Worm (Caenorhabditis elegans) whole organism, L3 larva: ENCODE data around the gene lron-10.

Experiments
- ZK546.5 ChIP-seq: sonication (generic microtip); optimal IDR thresholded peaks from 2 replicates; lab custom pipeline; 2017; ENCODE audit warnings: missing biosample characterization, missing genetic modification characterization
- ama-1 ChIP-seq: fragments of 150-350 bp; optimal IDR thresholded peaks from 2 replicates; lab custom pipeline; 2018
- ceh-28 ChIP-seq: fragments of 150-350 bp; optimal IDR thresholded peaks from 2 replicates; lab custom pipeline; 2014; ENCODE audit warnings: missing biosample characterization, missing genetic modification reagents, missing genetic modification characterization
- ceh-82 ChIP-seq: fragments of 150-350 bp; optimal IDR thresholded peaks from 2 replicates; lab custom pipeline; 2014; ENCODE audit warnings: missing biosample characterization, missing genetic modification characterization
- daf-12 ChIP-seq: fragments of 150-350 bp; optimal IDR thresholded peaks from 2 replicates; lab custom pipeline; 2014; ENCODE audit warnings: missing biosample characterization, missing genetic modification reagents, missing genetic modification characterization
- egl-5 ChIP-seq: fragments of 150-350 bp; optimal IDR thresholded peaks from 2 replicates; lab custom pipeline; 2017; ENCODE audit warnings: missing biosample characterization, missing genetic modification reagents, missing genetic modification characterization, inconsistent platforms
- elt-1 ChIP-seq: fragments of 150-350 bp; optimal IDR thresholded peaks from 2 replicates; lab custom pipeline; 2014; ENCODE audit warnings: missing biosample characterization, missing genetic modification characterization
- elt-2 ChIP-seq: sonication (generic microtip); optimal IDR thresholded peaks from 2 replicates; lab custom pipeline; 2016; ENCODE audit warnings: missing genetic modification reagents, mild to moderate bottlenecking, missing genetic modification characterization, missing compliant biosample characterization
- elt-3 ChIP-seq, 3 experiments: fragments of 150-350 bp in 1 of 3; sonication (generic microtip) in 2 of 3; optimal IDR thresholded peaks; 2 replicates in 2 of 3; 4 replicates in 1 of 3; lab custom pipeline; 2014 to 2017; ENCODE audit warnings: missing biosample characterization in 3 of 3, missing genetic modification characterization in 3 of 3
- eor-1 ChIP-seq, 2 experiments: fragments of 150-350 bp; optimal IDR thresholded peaks; 2 replicates each; lab custom pipeline; 2014 to 2018; ENCODE audit warnings: missing biosample characterization in 2 of 2, missing genetic modification characterization in 2 of 2
- fkh-2 ChIP-seq: fragments of 150-350 bp; optimal IDR thresholded peaks from 2 replicates; lab custom pipeline; 2014; ENCODE audit warnings: missing biosample characterization, missing genetic modification reagents, missing genetic modification characterization
- fos-1 ChIP-seq: fragments of 150-350 bp; optimal IDR thresholded peaks from 2 replicates; lab custom pipeline; 2014; ENCODE audit warnings: missing biosample characterization, missing genetic modification characterization
- hmg-11 ChIP-seq: sonication (generic microtip); optimal IDR thresholded peaks from 2 replicates; lab custom pipeline; 2016; ENCODE audit warnings: missing genetic modification characterization, missing compliant biosample characterization
- jun-1 ChIP-seq: fragments of 150-350 bp; optimal IDR thresholded peaks from 2 replicates; lab custom pipeline; 2014; ENCODE audit warnings: missing biosample characterization, missing genetic modification reagents, missing genetic modification characterization
- lin-15B ChIP-seq: fragments of 150-350 bp; optimal IDR thresholded peaks from 2 replicates; lab custom pipeline; 2014; ENCODE audit warnings: missing biosample characterization, missing genetic modification characterization
- lin-39 ChIP-seq: fragments of 150-350 bp; optimal IDR thresholded peaks from 2 replicates; lab custom pipeline; 2018; ENCODE audit warnings: missing biosample characterization, missing genetic modification reagents, missing genetic modification characterization
- lsy-12 ChIP-seq: sonication (generic microtip); optimal IDR thresholded peaks from 2 replicates; lab custom pipeline; 2016; ENCODE audit warnings: mild to moderate bottlenecking, missing genetic modification characterization, missing compliant biosample characterization
- mml-1 ChIP-seq: fragments of 150-350 bp; sonication (generic microtip); optimal IDR thresholded peaks from 3 replicates; lab custom pipeline; 2014; ENCODE audit warnings: missing biosample characterization, missing genetic modification characterization
- nfya-1 ChIP-seq: sonication (generic microtip); optimal IDR thresholded peaks from 2 replicates; lab custom pipeline; 2017; ENCODE audit warnings: missing genetic modification characterization, mild to moderate bottlenecking, missing compliant biosample characterization, antibody characterized with exemption, moderate library complexity; ENCODE audit not compliant: insufficient read depth
- nhr-11 ChIP-seq: fragments of 150-350 bp; optimal IDR thresholded peaks from 2 replicates; lab custom pipeline; 2014; ENCODE audit warnings: missing biosample characterization, missing genetic modification characterization
- nhr-12 ChIP-seq: fragments of 150-350 bp; optimal IDR thresholded peaks from 2 replicates; lab custom pipeline; 2014; ENCODE audit warnings: missing biosample characterization, missing genetic modification characterization
- nhr-23 ChIP-seq: fragments of 150-350 bp; optimal IDR thresholded peaks from 2 replicates; lab custom pipeline; 2014; ENCODE audit warnings: missing biosample characterization, missing genetic modification reagents, missing genetic modification characterization
- nhr-237 ChIP-seq: fragments of 150-350 bp; optimal IDR thresholded peaks from 2 replicates; lab custom pipeline; 2014; ENCODE audit warnings: missing biosample characterization, missing genetic modification characterization
- nhr-25 ChIP-seq: sonication (generic microtip); optimal IDR thresholded peaks from 2 replicates; lab custom pipeline; 2017; ENCODE audit warnings: missing biosample characterization, missing genetic modification characterization
- nhr-28 ChIP-seq: fragments of 150-350 bp; optimal IDR thresholded peaks from 2 replicates; lab custom pipeline; 2014; ENCODE audit warnings: missing biosample characterization, missing genetic modification characterization
- nhr-43 ChIP-seq: sonication (generic microtip); optimal IDR thresholded peaks from 2 replicates; lab custom pipeline; 2016; ENCODE audit warnings: mild to moderate bottlenecking, missing genetic modification characterization, missing compliant biosample characterization; ENCODE audit not compliant: poor library complexity, severe bottlenecking
- nhr-67 ChIP-seq: fragments of 150-350 bp; optimal IDR thresholded peaks from 2 replicates; lab custom pipeline; 2014; ENCODE audit warnings: missing biosample characterization, missing genetic modification characterization
- nhr-77 ChIP-seq: fragments of 150-350 bp; optimal IDR thresholded peaks from 2 replicates; lab custom pipeline; 2014; ENCODE audit warnings: missing biosample characterization, missing genetic modification characterization
- pha-4 ChIP-seq: fragments of 150-350 bp; optimal IDR thresholded peaks from 2 replicates; lab custom pipeline; 2014; ENCODE audit warnings: missing biosample characterization, missing genetic modification reagents, missing genetic modification characterization
- pqm-1 ChIP-seq: fragments of 150-350 bp; optimal IDR thresholded peaks from 2 replicates; lab custom pipeline; 2017; ENCODE audit warnings: missing biosample characterization, missing genetic modification characterization, inconsistent platforms
- sea-2 ChIP-seq: fragments of 150-350 bp; sonication (generic microtip); optimal IDR thresholded peaks from 4 replicates; lab custom pipeline; 2014; ENCODE audit warnings: missing biosample characterization, missing genetic modification reagents, missing genetic modification characterization
- skn-1 ChIP-seq: fragments of 150-350 bp; optimal IDR thresholded peaks from 2 replicates; lab custom pipeline; 2014; ENCODE audit warnings: missing biosample characterization, missing genetic modification characterization
- snpc-4 ChIP-seq: fragments of 150-350 bp; optimal IDR thresholded peaks from 2 replicates; lab custom pipeline; 2014; ENCODE audit warnings: missing biosample characterization, missing genetic modification characterization
- unc-62 ChIP-seq: fragments of 150-350 bp; sonication (generic microtip); optimal IDR thresholded peaks from 4 replicates; lab custom pipeline; 2014; ENCODE audit warnings: missing biosample characterization, missing genetic modification reagents, missing genetic modification characterization
- ztf-11 ChIP-seq: fragments of 150-350 bp; optimal IDR thresholded peaks from 2 replicates; lab custom pipeline; 2014; ENCODE audit warnings: missing biosample characterization, missing genetic modification characterization
- ztf-4 ChIP-seq: fragments of 150-350 bp; optimal IDR thresholded peaks from 2 replicates; lab custom pipeline; 2014; ENCODE audit warnings: missing biosample characterization, missing genetic modification characterization

Gene lron-10

ce11 chrIII:10599699-10600098 lies 21.5 kb downstream of the lron-10 start:
- TF ChIP-seq nhr-23 (tag; lab: Kevin White, UChicago) (peak; percentile 72), ama-1 (lab: Kevin White, UChicago) (peak; percentile 36), pha-4 (tag; lab: Kevin White, UChicago) (peak; percentile 93), elt-2 (tag; lab: Kevin White, UChicago) (peak; percentile 39), sea-2 (GFP tag; lab: Kevin White, UChicago) (peak; percentile 67), lin-39 (tag; lab: Kevin White, UChicago) (peak; percentile 61), fos-1 (tag; lab: Kevin White, UChicago) (peak; percentile 24), pqm-1 (tag; lab: Kevin White, UChicago) (peak; percentile 11), elt-3 (tag; optimal IDR thresholded peaks at IDR 0.05; lab: Kevin White, UChicago) (no peak), nhr-67 (no peak), nhr-43 (peak; percentile 43), ZK546.5 (tag; lab: Kevin White, UChicago) (no peak), egl-5 (tag; lab: Kevin White, UChicago) (no peak), nhr-25 (tag; lab: Kevin White, UChicago) (peak; percentile 64), nfya-1 (tag; lab: Kevin White, UChicago) (peak; percentile 77), snpc-4 (tag; lab: Kevin White, UChicago) (peak; percentile 71), jun-1 (peak; percentile 53), mml-1 (no peak), ceh-28 (tag; lab: Kevin White, UChicago) (peak; percentile 38), lin-15B (peak; percentile 78), hmg-11 (tag; lab: Kevin White, UChicago) (peak; percentile 69), ztf-4 (tag; lab: Kevin White, UChicago) (no peak)

- no peak for TF ChIP-seq ztf-4 (tag; lab: Kevin White, UChicago)
- TF ChIP-seq jun-1: no peak
- peak; percentile 32 for TF ChIP-seq ama-1 (lab: Kevin White, UChicago)
Measured at ce11 chrIII:10596387-10596786, 24.8 kb downstream of the lron-10 start, which contains the start of gene Y39A1A.3. TSS of gene Y39A1A.3 (minus strand) at chrIII:10596487.

ce11 chrIII:10595066-10595465 lies 26.1 kb downstream of the lron-10 start, which contains the start of gene Y45F3A.9:
TSS of gene Y45F3A.9 (minus strand) at chrIII:10595166.
- TF ChIP-seq nhr-77 (no peak), skn-1 (tag; lab: Kevin White, UChicago) (no peak), mml-1 (no peak), pqm-1 (tag; lab: Kevin White, UChicago) (no peak), pha-4 (tag; lab: Kevin White, UChicago) (no peak), fos-1 (tag; lab: Kevin White, UChicago) (no peak), nhr-11 (tag; lab: Kevin White, UChicago) (no peak), lin-15B (no peak), nhr-28 (tag; lab: Kevin White, UChicago) (no peak), nhr-43 (no peak), ZK546.5 (tag; lab: Kevin White, UChicago) (no peak), ceh-28 (tag; lab: Kevin White, UChicago) (no peak), nhr-23 (tag; lab: Kevin White, UChicago) (no peak), eor-1 (tag; optimal IDR thresholded peaks at IDR 0.05; lab: Kevin White, UChicago) (no peak), nhr-12 (tag; lab: Kevin White, UChicago) (no peak), nfya-1 (tag; lab: Kevin White, UChicago) (no peak), ama-1 (lab: Kevin White, UChicago) (no peak), daf-12 (no peak), nhr-67 (no peak)

ce11 chrIII:10592729-10593128 lies 28.4 kb downstream of the lron-10 start, which contains the start of gene Y45F3A.8:
TSS of gene Y45F3A.8 (minus strand) at chrIII:10592829.
- no peak for TF ChIP-seq ztf-11 (tag; lab: Kevin White, UChicago)
- no peak for TF ChIP-seq unc-62 (GFP tag; lab: Kevin White, UChicago)
- TF ChIP-seq elt-1 (tag; lab: Kevin White, UChicago): no peak
- no peak for TF ChIP-seq fkh-2 (tag; lab: Kevin White, UChicago)
- no peak for TF ChIP-seq nfya-1 (tag; lab: Kevin White, UChicago)
- no peak for TF ChIP-seq ceh-82
- TF ChIP-seq lin-15B: no peak
- no peak for TF ChIP-seq sea-2 (GFP tag; lab: Kevin White, UChicago)
- TF ChIP-seq nhr-237 (tag; lab: Kevin White, UChicago): no peak
- TF ChIP-seq lsy-12 (tag; lab: Kevin White, UChicago): no peak
- TF ChIP-seq pqm-1 (tag; lab: Kevin White, UChicago): no peak
- TF ChIP-seq nhr-77: no peak
- no peak for TF ChIP-seq ama-1 (lab: Kevin White, UChicago)
